Worm (Caenorhabditis elegans) whole organism, young adult: ENCODE results near the gene T16G12.10.
"Not testable (repeated sequence)": the region's sequence is repeated elsewhere in the genome, so short reads cannot be mapped to it uniquely, and the experiment has no call there.

Experiments
- B0019.2 ChIP-seq: fragments of 200-800 bp; sonication (Bioruptor generic); conservative IDR thresholded peaks from 2 replicates; pipeline ENCODE4 v1.3.6; 2022; ENCODE audit warnings: missing genetic modification reagents, missing genetic modification characterization, missing compliant biosample characterization
- B0035.1 ChIP-seq: sonication (generic microtip); optimal IDR thresholded peaks from 2 replicates; lab custom pipeline; 2016; ENCODE audit warnings: missing genetic modification characterization, mild to moderate bottlenecking, missing compliant biosample characterization, missing genotype, missing genetic modification reagents
- F10E7.11 ChIP-seq: sonication (generic microtip); optimal IDR thresholded peaks from 2 replicates; lab custom pipeline; 2017; ENCODE audit warnings: mild to moderate bottlenecking, missing genetic modification characterization, moderate library complexity, missing compliant biosample characterization
- F33H1.4 ChIP-seq: fragments of 200-800 bp; sonication (Bioruptor generic); IDR thresholded peaks from 2 replicates; pipeline ENCODE4 v1.3.6; 2022; ENCODE audit warnings: missing genetic modification reagents, missing genetic modification characterization, missing compliant biosample characterization
- F39B2.1 ChIP-seq: fragments of 200-800 bp; sonication (Bioruptor generic); IDR thresholded peaks from 2 replicates; pipeline ENCODE4 v1.3.6; 2022; ENCODE audit warnings: missing genetic modification reagents, missing genetic modification characterization, missing compliant biosample characterization
- F57C9.4 ChIP-seq: sonication (generic microtip); optimal IDR thresholded peaks from 2 replicates; lab custom pipeline; 2017; ENCODE audit warnings: mild to moderate bottlenecking, missing genetic modification characterization, missing compliant biosample characterization
- Y53F4B.3 ChIP-seq: fragments of 200-800 bp; sonication (Bioruptor generic); IDR thresholded peaks from 2 replicates; pipeline ENCODE4 v1.3.6; 2022; ENCODE audit warnings: missing genetic modification reagents, missing genetic modification characterization, missing compliant biosample characterization
- Y79H2A.3 ChIP-seq: fragments of 200-800 bp; sonication (Bioruptor generic); conservative IDR thresholded peaks from 2 replicates; pipeline ENCODE4 v1.3.6; 2022; ENCODE audit warnings: missing genetic modification reagents, missing genetic modification characterization, missing compliant biosample characterization
- Y95B8A.8 ChIP-seq: fragments of 200-800 bp; sonication (Bioruptor generic); IDR thresholded peaks from 2 replicates; pipeline ENCODE4 v1.3.6; 2022; ENCODE audit warnings: missing genetic modification reagents, missing genetic modification characterization, missing compliant biosample characterization
- ama-1 ChIP-seq, 3 experiments: fragments of 150-350 bp in 1 of 3; sonication (generic microtip) in 2 of 3; optimal IDR thresholded peaks; 2 replicates each; lab custom pipeline; 2014 to 2018; ENCODE audit warnings: missing biosample characterization in 2 of 3, missing genetic modification characterization in 2 of 3, missing genetic modification reagents in 2 of 3
- aptf-3 ChIP-seq: fragments of 200-800 bp; sonication (Bioruptor generic); IDR thresholded peaks from 2 replicates; pipeline ENCODE4 v1.3.6; 2022; ENCODE audit warnings: missing genetic modification characterization, missing compliant biosample characterization
- atf-7 ChIP-seq: sonication (generic microtip); optimal IDR thresholded peaks from 2 replicates; lab custom pipeline; 2017; ENCODE audit warnings: mild to moderate bottlenecking, missing genetic modification characterization, missing compliant biosample characterization
- attf-3 ChIP-seq: fragments of 200-800 bp; sonication (Bioruptor generic); conservative IDR thresholded peaks from 2 replicates; pipeline ENCODE4 v1.3.6; 2022; ENCODE audit warnings: missing genetic modification reagents, missing genetic modification characterization, missing compliant biosample characterization
- bed-2 ChIP-seq: fragments of 200-800 bp; sonication (Bioruptor generic); IDR thresholded peaks from 2 replicates; pipeline ENCODE4 v1.3.6; 2022; ENCODE audit warnings: missing genetic modification reagents, missing genetic modification characterization, missing compliant biosample characterization
- ceh-100 ChIP-seq: fragments of 200-800 bp; sonication (Bioruptor generic); IDR thresholded peaks from 2 replicates; pipeline ENCODE4 v1.3.6; 2022; ENCODE audit warnings: missing genetic modification reagents, missing genetic modification characterization, missing compliant biosample characterization
- ceh-91 ChIP-seq: fragments of 200-800 bp; sonication (Bioruptor generic); IDR thresholded peaks from 2 replicates; pipeline ENCODE4 v1.3.6; 2022; ENCODE audit warnings: missing genetic modification reagents, missing genetic modification characterization, missing compliant biosample characterization
- ets-4 ChIP-seq: fragments of 200-800 bp; sonication (Bioruptor generic); optimal IDR thresholded peaks from 2 replicates; lab custom pipeline; 2018; ENCODE audit warnings: mild to moderate bottlenecking, missing genetic modification characterization, missing compliant biosample characterization
- hmg-1.2 ChIP-seq: fragments of 200-800 bp; sonication (Bioruptor generic); IDR thresholded peaks from 2 replicates; pipeline ENCODE4 v1.3.6; 2022; ENCODE audit warnings: missing genetic modification reagents, missing genetic modification characterization, missing compliant biosample characterization
- hmg-20 ChIP-seq: fragments of 200-800 bp; sonication (Bioruptor generic); IDR thresholded peaks from 2 replicates; pipeline ENCODE4 v1.3.6; 2022; ENCODE audit warnings: missing genetic modification reagents, missing genetic modification characterization, missing compliant biosample characterization
- lag-1 ChIP-seq: fragments of 200-800 bp; sonication (Bioruptor generic); IDR thresholded peaks from 2 replicates; pipeline ENCODE4 v1.3.6; 2022; ENCODE audit warnings: missing genetic modification reagents, missing genetic modification characterization, missing compliant biosample characterization
- let-526 ChIP-seq: fragments of 200-800 bp; sonication (Bioruptor generic); IDR thresholded peaks from 2 replicates; pipeline ENCODE4 v1.3.6; 2022; ENCODE audit warnings: missing genetic modification reagents, missing genetic modification characterization, missing compliant biosample characterization
- lsy-27 ChIP-seq: sonication (generic microtip); optimal IDR thresholded peaks from 2 replicates; lab custom pipeline; 2017; ENCODE audit warnings: missing genetic modification characterization, mild to moderate bottlenecking, missing compliant biosample characterization, antibody characterized with exemption, missing genotype, borderline replicate concordance; ENCODE audit not compliant: insufficient read depth
- madf-8 ChIP-seq: fragments of 200-800 bp; sonication (Bioruptor generic); conservative IDR thresholded peaks from 2 replicates; pipeline ENCODE4 v1.3.6; 2022; ENCODE audit warnings: missing genetic modification reagents, missing genetic modification characterization, missing compliant biosample characterization
- mcd-1 ChIP-seq: fragments of 200-800 bp; sonication (Bioruptor generic); IDR thresholded peaks from 2 replicates; pipeline ENCODE4 v1.3.6; 2022; ENCODE audit warnings: missing genetic modification reagents, missing genetic modification characterization, missing compliant biosample characterization
- nhr-120 ChIP-seq: fragments of 200-800 bp; sonication (Bioruptor generic); IDR thresholded peaks from 2 replicates; pipeline ENCODE4 v1.3.6; 2022; ENCODE audit warnings: missing genetic modification characterization, missing compliant biosample characterization
- nhr-80 ChIP-seq: sonication (generic microtip); optimal IDR thresholded peaks from 2 replicates; lab custom pipeline; 2016; ENCODE audit warnings: missing genetic modification characterization, missing compliant biosample characterization
- snpc-1.1 ChIP-seq: sonication (generic microtip); optimal IDR thresholded peaks from 2 replicates; lab custom pipeline; 2017; ENCODE audit warnings: missing genetic modification characterization, mild to moderate bottlenecking, missing compliant biosample characterization, antibody characterized with exemption, moderate library complexity, missing genotype, missing genetic modification reagents; ENCODE audit not compliant: insufficient read depth
- snpc-1.3 ChIP-seq: sonication (generic microtip); optimal IDR thresholded peaks from 2 replicates; lab custom pipeline; 2017; ENCODE audit warnings: missing genetic modification characterization, mild to moderate bottlenecking, missing compliant biosample characterization, antibody characterized with exemption, moderate library complexity, missing genotype, missing genetic modification reagents; ENCODE audit not compliant: insufficient read depth
- snpc-4 ChIP-seq, 5 experiments: fragments of 150-350 bp in 1 of 5; sonication (generic microtip) in 4 of 5; optimal IDR thresholded peaks; 2 replicates each; lab custom pipeline; 2014 to 2018; ENCODE audit warnings: missing genetic modification characterization in 5 of 5, missing biosample characterization in 3 of 5, antibody characterized with exemption in 2 of 5, mild to moderate bottlenecking in 2 of 5, missing compliant biosample characterization in 2 of 5, missing genotype in 2 of 5, moderate library complexity in 2 of 5, missing genetic modification reagents in 1 of 5
- sptf-2 ChIP-seq: fragments of 200-800 bp; sonication (Bioruptor generic); optimal IDR thresholded peaks from 2 replicates; lab custom pipeline; 2018; ENCODE audit warnings: mild to moderate bottlenecking, missing genetic modification characterization, missing compliant biosample characterization
- zfh-2 ChIP-seq: fragments of 200-800 bp; sonication (Bioruptor generic); conservative IDR thresholded peaks from 2 replicates; pipeline ENCODE4 v1.3.6; 2022; ENCODE audit warnings: missing genetic modification reagents, missing genetic modification characterization, missing compliant biosample characterization
- zim-3 ChIP-seq: sonication (generic microtip); optimal IDR thresholded peaks from 2 replicates; lab custom pipeline; 2017; ENCODE audit warnings: mild to moderate bottlenecking, missing genetic modification characterization, moderate library complexity, missing compliant biosample characterization
- ztf-18 ChIP-seq: sonication (generic microtip); optimal IDR thresholded peaks from 2 replicates; lab custom pipeline; 2016; ENCODE audit warnings: missing genotype, mild to moderate bottlenecking, missing genetic modification characterization, missing compliant biosample characterization
- ztf-28 ChIP-seq: fragments of 200-800 bp; sonication (Bioruptor generic); IDR thresholded peaks from 2 replicates; pipeline ENCODE4 v1.3.6; 2022; ENCODE audit warnings: missing genetic modification reagents, missing genetic modification characterization, missing compliant biosample characterization
- ztf-3 ChIP-seq: fragments of 200-800 bp; sonication (Bioruptor generic); optimal IDR thresholded peaks from 2 replicates; lab custom pipeline; 2018; ENCODE audit warnings: mild to moderate bottlenecking, missing genetic modification characterization, missing compliant biosample characterization

Gene T16G12.10

ce11 chrIII:10057518-10057917, 1.6 kb upstream of the T16G12.10 start, which contains the start of gene T16G12.4:
Gene T16G12.4, plus strand, starts transcription at chrIII:10057818.
- TF ChIP-seq ets-4 (GFP tag; lab: Kevin White, UChicago), result no peak
- no peak for TF ChIP-seq ceh-100
- TF ChIP-seq hmg-20 (GFP tag; lab: Robert Waterston, UW), result no peak
- no peak for TF ChIP-seq B0019.2 (GFP tag; lab: Robert Waterston, UW)
- no peak for TF ChIP-seq bed-2 (GFP tag; lab: Robert Waterston, UW)
- TF ChIP-seq zfh-2 (GFP tag; lab: Robert Waterston, UW), result no peak
- no peak for TF ChIP-seq ztf-18 (tag; lab: Kevin White, UChicago)
- TF ChIP-seq snpc-4 (GFP tag; optimal IDR thresholded peaks at IDR 0.05; lab: Kevin White, UChicago), result no peak
- no peak for TF ChIP-seq snpc-4 (tag; optimal IDR thresholded peaks at IDR 0.05; lab: Kevin White, UChicago)
- TF ChIP-seq attf-3 (GFP tag; lab: Robert Waterston, UW), result no peak
- no peak for TF ChIP-seq aptf-3 (GFP tag; lab: Robert Waterston, UW)
- no peak for TF ChIP-seq ama-1 (optimal IDR thresholded peaks at IDR 0.05; lab: Kevin White, UChicago)
- TF ChIP-seq ama-1 (GFP tag; optimal IDR thresholded peaks at IDR 0.05; lab: Kevin White, UChicago), result no peak
- no peak for TF ChIP-seq ztf-28 (GFP tag; lab: Robert Waterston, UW)
- TF ChIP-seq hmg-1.2 (GFP tag; lab: Robert Waterston, UW), result no peak

ce11 chrIII:10053312-10053711, 2.6 kb downstream of the T16G12.10 start, which contains the start of gene T16G12.12:
Gene T16G12.12, plus strand, starts transcription at chrIII:10053612.
- peak; percentile 12; the same call in 1 of the 2 replicates for TF ChIP-seq F33H1.4 (GFP tag; lab: Robert Waterston, UW)
- TF ChIP-seq, all 124 proteins: peak for 1; not testable (repeated sequence) for 123

- not testable (repeated sequence) for TF ChIP-seq mcd-1; ama-1 (optimal IDR thresholded peaks at IDR 0.05; lab: Kevin White, UChicago); ama-1 (GFP tag; optimal IDR thresholded peaks at IDR 0.05; lab: Kevin White, UChicago); Y95B8A.8 (GFP tag; lab: Robert Waterston, UW)
Measured at ce11 chrIII:10050321-10050720, 5.6 kb downstream of the T16G12.10 start, which contains the start of gene T16G12.3. Gene T16G12.3, plus strand, starts transcription at chrIII:10050621.

ce11 chrIII:10049682-10050081, 6.3 kb downstream of the T16G12.10 start, which contains the start of gene T16G12.1:
Gene T16G12.1, minus strand, starts transcription at chrIII:10049857.
- TF ChIP-seq F10E7.11 (tag; lab: Kevin White, UChicago) (no peak), nhr-80 (tag; lab: Kevin White, UChicago) (peak; percentile 68)

ce11 chrIII:10040013-10040412, 15.9 kb downstream of the T16G12.10 start, which contains the start of gene T16G12.7:
Gene T16G12.7, minus strand, starts transcription at chrIII:10040113.
- TF ChIP-seq madf-8 (GFP tag; lab: Robert Waterston, UW) (no peak), attf-3 (GFP tag; lab: Robert Waterston, UW) (no peak), atf-7 (tag; lab: Kevin White, UChicago) (no peak), F57C9.4 (tag; lab: Kevin White, UChicago) (no peak), ceh-100 (no peak)

- TF ChIP-seq lag-1 (GFP tag; lab: Robert Waterston, UW) (no peak), Y53F4B.3 (GFP tag; lab: Robert Waterston, UW) (no peak), ceh-91 (GFP tag; lab: Robert Waterston, UW) (no peak), ets-4 (GFP tag; lab: Kevin White, UChicago) (no peak), Y79H2A.3 (GFP tag; lab: Robert Waterston, UW) (no peak), F39B2.1 (GFP tag; lab: Robert Waterston, UW) (no peak), snpc-1.1 (tag; lab: Kevin White, UChicago) (no peak), zim-3 (no peak), B0035.1 (no peak), nhr-80 (tag; lab: Kevin White, UChicago) (no peak), B0019.2 (GFP tag; lab: Robert Waterston, UW) (no peak), snpc-1.3 (no peak), let-526 (GFP tag; lab: Robert Waterston, UW) (no peak), nhr-120 (GFP tag; lab: Robert Waterston, UW) (no peak), sptf-2 (no peak), ztf-3 (GFP tag; lab: Kevin White, UChicago) (no peak), lsy-27 (tag; lab: Kevin White, UChicago) (no peak)
Measured at ce11 chrIII:10037150-10037549, 18.8 kb downstream of the T16G12.10 start, which contains the start of gene M04D8.7. Gene M04D8.7, plus strand, starts transcription at chrIII:10037450.
